Worm (Caenorhabditis elegans): ENCODE measurements around the gene gar-3.

gar-3 gene

ce11 chrV:14579619-14580018 lies at the start of gene gar-3:
Gene gar-3 (minus strand): TSS chrV:14579719.
- TF ChIP-seq elt-1 (tag; optimal IDR thresholded peaks at IDR 0.05), result no peak
- TF ChIP-seq unc-55 (GFP tag; optimal IDR thresholded peaks at IDR 0.05), result peak; percentile 45
- no peak for TF ChIP-seq ama-1 (optimal IDR thresholded peaks at IDR 0.05)

- TF ChIP-seq dmd-4 (tag; optimal IDR thresholded peaks at IDR 0.05) (no peak), F13H6.1 (tag; optimal IDR thresholded peaks at IDR 0.05) (peak; percentile 6), aly-2 (tag; optimal IDR thresholded peaks at IDR 0.05) (no peak), nhr-6 (tag; optimal IDR thresholded peaks at IDR 0.05) (no peak), blmp-1 (tag; optimal IDR thresholded peaks at IDR 0.05; ENCODE audit: insufficient read depth) (no peak), peb-1 (tag; optimal IDR thresholded peaks at IDR 0.05) (no peak), nhr-129 (tag; optimal IDR thresholded peaks at IDR 0.05) (peak; percentile 27), Y55F3AM.14 (GFP tag; optimal IDR thresholded peaks at IDR 0.05) (no peak), zag-1 (tag; optimal IDR thresholded peaks at IDR 0.05) (no peak), elt-3 (tag; optimal IDR thresholded peaks at IDR 0.05) (no peak), fos-1 (tag; optimal IDR thresholded peaks at IDR 0.05) (no peak), sem-4 (tag; optimal IDR thresholded peaks at IDR 0.05) (no peak), lin-11 (tag; optimal IDR thresholded peaks at IDR 0.05) (no peak), sma-9 (GFP tag; optimal IDR thresholded peaks at IDR 0.05) (peak; percentile 29), sma-9 (tag; optimal IDR thresholded peaks at IDR 0.05) (no peak), lsy-2 (tag; optimal IDR thresholded peaks at IDR 0.05) (peak in 1 of 2 experiments; percentile 10), gmeb-1 (tag; optimal IDR thresholded peaks at IDR 0.05) (no peak), mab-5 (tag; optimal IDR thresholded peaks at IDR 0.05) (peak; percentile 5), C34F6.9 (tag; optimal IDR thresholded peaks at IDR 0.05) (no peak), mbf-1 (tag; optimal IDR thresholded peaks at IDR 0.05) (no peak), ztf-1 (GFP tag; conservative IDR thresholded peaks at IDR 0.05) (no peak), nhr-237 (tag; optimal IDR thresholded peaks at IDR 0.05) (no peak), elt-1 (tag; optimal IDR thresholded peaks at IDR 0.05) (no peak), sma-3 (GFP tag; optimal IDR thresholded peaks at IDR 0.05) (no peak), crh-2 (tag; optimal IDR thresholded peaks at IDR 0.05) (no peak), ceh-82 (tag; optimal IDR thresholded peaks at IDR 0.05) (no peak), nhr-12 (tag; optimal IDR thresholded peaks at IDR 0.05) (no peak)
These were observed 46.1 kb upstream of the gar-3 start for ce11 chrV:14625662-14626061.

ce11 chrV:14620835-14621234 lies 41.3 kb upstream of the gar-3 start, which contains the start of gene hot-1:
Gene hot-1 (plus strand): TSS chrV:14621135.
- TF ChIP-seq nhr-237 (tag; optimal IDR thresholded peaks at IDR 0.05), result no peak
- no peak for TF ChIP-seq dmd-4 (tag; optimal IDR thresholded peaks at IDR 0.05)
- no peak for TF ChIP-seq lin-11 (tag; optimal IDR thresholded peaks at IDR 0.05)
- no peak for TF ChIP-seq Y55F3AM.14 (GFP tag; optimal IDR thresholded peaks at IDR 0.05)
- TF ChIP-seq unc-55 (GFP tag; optimal IDR thresholded peaks at IDR 0.05), result no peak
- no peak for TF ChIP-seq mdl-1 (tag; optimal IDR thresholded peaks at IDR 0.05)
- TF ChIP-seq unc-39 (tag; optimal IDR thresholded peaks at IDR 0.05), result no peak
- no peak for TF ChIP-seq elt-3 (tag; optimal IDR thresholded peaks at IDR 0.05)
- TF ChIP-seq blmp-1 (tag; optimal IDR thresholded peaks at IDR 0.05; ENCODE audit: insufficient read depth), result no peak

- no peak for TF ChIP-seq ceh-82 (tag; optimal IDR thresholded peaks at IDR 0.05)
- TF ChIP-seq fos-1 (tag; optimal IDR thresholded peaks at IDR 0.05), result no peak
- TF ChIP-seq R02D3.7 (tag; optimal IDR thresholded peaks at IDR 0.05), result no peak
- TF ChIP-seq nhr-25 (tag; optimal IDR thresholded peaks at IDR 0.05), result no peak
- no peak for TF ChIP-seq dmd-4 (tag; optimal IDR thresholded peaks at IDR 0.05)
- no peak for TF ChIP-seq lin-39 (tag; optimal IDR thresholded peaks at IDR 0.05)
- no peak for TF ChIP-seq sem-4 (tag; optimal IDR thresholded peaks at IDR 0.05)
- no peak for TF ChIP-seq snpc-4 (tag; optimal IDR thresholded peaks at IDR 0.05)
- TF ChIP-seq mdl-1 (tag; optimal IDR thresholded peaks at IDR 0.05), result no peak
- TF ChIP-seq nhr-6 (tag; optimal IDR thresholded peaks at IDR 0.05), result no peak
- no peak for TF ChIP-seq mbf-1 (tag; optimal IDR thresholded peaks at IDR 0.05)
- TF ChIP-seq elt-1 (tag; optimal IDR thresholded peaks at IDR 0.05), result no peak
- no peak for TF ChIP-seq ceh-16 (tag; optimal IDR thresholded peaks at IDR 0.05)
- TF ChIP-seq ama-1 (optimal IDR thresholded peaks at IDR 0.05), result no peak
These were observed 40.8 kb upstream of the gar-3 start for ce11 chrV:14620311-14620710.

ce11 chrV:14617711-14618110 lies 38.2 kb upstream of the gar-3 start:
- TF ChIP-seq nhr-21 (tag; optimal IDR thresholded peaks at IDR 0.05) (no peak), sem-4 (tag; optimal IDR thresholded peaks at IDR 0.05) (no peak), lin-13 (GFP tag; optimal IDR thresholded peaks at IDR 0.05) (no peak), nhr-129 (tag; optimal IDR thresholded peaks at IDR 0.05) (no peak), ztf-11 (tag; optimal IDR thresholded peaks at IDR 0.05) (no peak), mdl-1 (tag; optimal IDR thresholded peaks at IDR 0.05) (no peak), lsy-2 (tag; optimal IDR thresholded peaks at IDR 0.05) (no peak), egl-27 (tag; optimal IDR thresholded peaks at IDR 0.05) (no peak), nhr-12 (tag; optimal IDR thresholded peaks at IDR 0.05) (no peak), blmp-1 (tag; optimal IDR thresholded peaks at IDR 0.05; ENCODE audit: insufficient read depth) (no peak), elt-1 (tag; optimal IDR thresholded peaks at IDR 0.05) (no peak), alr-1 (tag; optimal IDR thresholded peaks at IDR 0.05) (no peak), nhr-6 (tag; optimal IDR thresholded peaks at IDR 0.05) (no peak), C34F6.9 (tag; optimal IDR thresholded peaks at IDR 0.05) (no peak), ZK546.5 (tag; optimal IDR thresholded peaks at IDR 0.05) (no peak), ceh-16 (tag; optimal IDR thresholded peaks at IDR 0.05) (no peak), dmd-4 (tag; optimal IDR thresholded peaks at IDR 0.05) (no peak), nhr-25 (tag; optimal IDR thresholded peaks at IDR 0.05) (no peak), unc-62 (GFP tag; optimal IDR thresholded peaks at IDR 0.05) (no peak), F13H6.1 (tag; optimal IDR thresholded peaks at IDR 0.05) (no peak)

Data from whole organism, L2 larva.